Worm (Caenorhabditis elegans) whole organism, young adult: ENCODE results near the gene T28B11.1.

ENCODE experiments used
- F49E8.2 ChIP-seq: sonication (generic microtip); optimal IDR thresholded peaks from 3 replicates; lab custom pipeline; 2017; ENCODE audit warnings: missing genetic modification characterization, mild to moderate bottlenecking, missing compliant biosample characterization, antibody characterized with exemption, moderate library complexity; ENCODE audit not compliant: insufficient read depth
- T26A5.8 ChIP-seq: sonication (generic microtip); optimal IDR thresholded peaks from 2 replicates; lab custom pipeline; 2016; ENCODE audit warnings: missing genetic modification characterization, missing compliant biosample characterization
- ama-1 ChIP-seq, 3 experiments: fragments of 150-350 bp in 1 of 3; sonication (generic microtip) in 2 of 3; optimal IDR thresholded peaks; 2 replicates each; lab custom pipeline; 2014 to 2018; ENCODE audit warnings: missing biosample characterization in 2 of 3, missing genetic modification characterization in 2 of 3, missing genetic modification reagents in 2 of 3
- atf-7 ChIP-seq: sonication (generic microtip); optimal IDR thresholded peaks from 2 replicates; lab custom pipeline; 2017; ENCODE audit warnings: mild to moderate bottlenecking, missing genetic modification characterization, missing compliant biosample characterization
- die-1 ChIP-seq: sonication (generic microtip); optimal IDR thresholded peaks from 2 replicates; lab custom pipeline; 2016; ENCODE audit warnings: missing genotype, mild to moderate bottlenecking, missing genetic modification characterization, missing compliant biosample characterization
- egl-18 ChIP-seq: fragments of 200-800 bp; sonication (Bioruptor generic); IDR thresholded peaks from 2 replicates; pipeline ENCODE4 v1.3.6; 2022; ENCODE audit warnings: missing genetic modification reagents, missing genetic modification characterization, missing compliant biosample characterization
- ets-4 ChIP-seq: fragments of 200-800 bp; sonication (Bioruptor generic); optimal IDR thresholded peaks from 2 replicates; lab custom pipeline; 2018; ENCODE audit warnings: mild to moderate bottlenecking, missing genetic modification characterization, missing compliant biosample characterization
- sea-2 ChIP-seq: fragments of 200-800 bp; sonication (Bioruptor generic); IDR thresholded peaks from 2 replicates; pipeline ENCODE4 v1.3.6; 2022; ENCODE audit warnings: missing genetic modification characterization, missing compliant biosample characterization

ce11 chrV:10725424-10725951 lies 6.7 kb downstream of the T28B11.1 start:
- no peak for TF ChIP-seq ets-4
- TF ChIP-seq sea-2, result no peak
- no peak for TF ChIP-seq atf-7 (tag; lab: Kevin White, UChicago)
- no peak for TF ChIP-seq egl-18 (GFP tag; lab: Robert Waterston, UW)
- no peak for TF ChIP-seq die-1 (tag; lab: Kevin White, UChicago)
- TF ChIP-seq T26A5.8, result no peak
- TF ChIP-seq F49E8.2 (tag; lab: Kevin White, UChicago), result no peak
- no peak for TF ChIP-seq ama-1 (optimal IDR thresholded peaks at IDR 0.05; lab: Kevin White, UChicago)
- no peak for TF ChIP-seq ama-1 (GFP tag; optimal IDR thresholded peaks at IDR 0.05; lab: Kevin White, UChicago)
